Worm (Caenorhabditis elegans) whole organism, L4/young adult: ENCODE measurements around the gene str-229.

Experiments used
- W03F9.2 ChIP-seq: fragments of 150-350 bp; optimal IDR thresholded peaks from 2 replicates; lab custom pipeline; 2014; ENCODE audit warnings: missing biosample characterization, missing genetic modification characterization
- dao-5 ChIP-seq: sonication (generic microtip); optimal IDR thresholded peaks from 2 replicates; lab custom pipeline; 2016; ENCODE audit warnings: missing genotype, missing genetic modification characterization, moderate library complexity, missing compliant biosample characterization
- him-1 ChIP-seq: sonication (generic microtip); optimal IDR thresholded peaks from 2 replicates; lab custom pipeline; 2016; ENCODE audit warnings: missing genotype, missing genetic modification reagents, missing genetic modification characterization, missing compliant biosample characterization

DNA sequence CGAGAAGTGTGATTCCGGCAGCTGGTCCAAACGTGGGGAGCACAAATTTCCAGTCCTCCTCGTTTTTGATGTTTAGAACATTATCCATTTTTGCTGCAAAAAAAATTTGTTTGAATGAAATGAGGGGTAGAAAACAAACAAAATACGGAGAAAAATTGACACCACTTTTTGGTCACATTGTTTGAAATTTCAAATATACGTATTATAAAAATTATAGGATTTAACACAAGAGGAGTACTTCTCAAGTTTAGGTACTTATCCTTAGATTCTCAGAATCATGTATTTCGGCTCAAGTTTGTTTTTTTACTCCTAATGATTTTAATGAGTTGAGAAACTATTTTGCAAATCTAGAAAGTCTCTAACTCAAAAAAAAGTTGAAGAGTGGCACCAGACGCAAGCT lies 10.4 kb downstream of the str-229 start, which contains the start of gene C17E7.12:
- TF ChIP-seq W03F9.2 (tag; lab: Kevin White, UChicago) (no peak), him-1 (tag; lab: Kevin White, UChicago) (no peak), dao-5 (tag; lab: Kevin White, UChicago) (no peak)
